Worm (Caenorhabditis elegans) whole organism, late embryonic: Measurements from ENCODE around the gene ccd-5.

ENCODE experiments used
- C08G9.2 ChIP-seq: sonication (generic microtip); optimal IDR thresholded peaks from 2 replicates; lab custom pipeline; 2016; ENCODE audit warnings: mild to moderate bottlenecking, missing genetic modification characterization, moderate library complexity, missing compliant biosample characterization
- F13H6.1 ChIP-seq: sonication (generic microtip); optimal IDR thresholded peaks from 2 replicates; lab custom pipeline; 2016; ENCODE audit warnings: missing genetic modification characterization, missing compliant biosample characterization
- K02D7.2 ChIP-seq: sonication (generic microtip); optimal IDR thresholded peaks from 2 replicates; lab custom pipeline; 2017; ENCODE audit warnings: mild to moderate bottlenecking, missing genetic modification characterization, missing compliant biosample characterization
- K09A11.1 ChIP-seq: sonication (generic microtip); optimal IDR thresholded peaks from 2 replicates; lab custom pipeline; 2017; ENCODE audit warnings: antibody characterized with exemption, mild to moderate bottlenecking, missing genetic modification characterization, missing compliant biosample characterization; ENCODE audit not compliant: insufficient read depth
- ceh-14 ChIP-seq: sonication (generic microtip); optimal IDR thresholded peaks from 2 replicates; lab custom pipeline; 2016; ENCODE audit warnings: missing genotype, missing genetic modification characterization, missing compliant biosample characterization
- ceh-18 ChIP-seq: sonication (generic microtip); optimal IDR thresholded peaks from 2 replicates; lab custom pipeline; 2016; ENCODE audit warnings: missing genetic modification characterization, missing compliant biosample characterization
- ceh-19 ChIP-seq: fragments of 200-800 bp; sonication (Bioruptor generic); optimal IDR thresholded peaks from 2 replicates; lab custom pipeline; 2018; ENCODE audit warnings: mild to moderate bottlenecking, missing genetic modification characterization, missing compliant biosample characterization
- ceh-2 ChIP-seq: sonication (generic microtip); optimal IDR thresholded peaks from 2 replicates; lab custom pipeline; 2016; ENCODE audit warnings: missing genotype, missing genetic modification characterization, missing compliant biosample characterization
- ceh-22 ChIP-seq: sonication (generic microtip); optimal IDR thresholded peaks from 2 replicates; lab custom pipeline; 2017; ENCODE audit warnings: missing biosample characterization, missing genetic modification characterization
- ceh-24 ChIP-seq: sonication (generic microtip); optimal IDR thresholded peaks from 2 replicates; lab custom pipeline; 2016; ENCODE audit warnings: mild to moderate bottlenecking, missing genetic modification characterization, missing compliant biosample characterization
- ceh-30 ChIP-seq: fragments of 150-350 bp; optimal IDR thresholded peaks from 2 replicates; lab custom pipeline; 2014; ENCODE audit warnings: missing biosample characterization, missing genetic modification characterization
- ceh-31 ChIP-seq: sonication (generic microtip); optimal IDR thresholded peaks from 2 replicates; lab custom pipeline; 2016; ENCODE audit warnings: missing genetic modification characterization, missing compliant biosample characterization
- ceh-45 ChIP-seq: fragments of 200-800 bp; sonication (Bioruptor generic); IDR thresholded peaks from 2 replicates; pipeline ENCODE4 v1.3.6; 2022; ENCODE audit warnings: missing genetic modification reagents, missing genetic modification characterization, missing compliant biosample characterization
- ceh-48 ChIP-seq: sonication (generic microtip); optimal IDR thresholded peaks from 2 replicates; lab custom pipeline; 2016; ENCODE audit warnings: missing genetic modification characterization, inconsistent platforms, missing compliant biosample characterization
- ceh-6 ChIP-seq: fragments of 200-800 bp; sonication (Bioruptor generic); optimal IDR thresholded peaks from 2 replicates; lab custom pipeline; 2018; ENCODE audit warnings: mild to moderate bottlenecking, missing genetic modification characterization, missing compliant biosample characterization
- elt-2 ChIP-seq: sonication (generic microtip); optimal IDR thresholded peaks from 2 replicates; lab custom pipeline; 2016; ENCODE audit warnings: missing genetic modification reagents, missing genetic modification characterization, missing compliant biosample characterization
- elt-4 ChIP-seq: sonication (generic microtip); optimal IDR thresholded peaks from 2 replicates; lab custom pipeline; 2016; ENCODE audit warnings: missing genetic modification characterization, missing compliant biosample characterization
- ets-4 ChIP-seq: sonication (generic microtip); optimal IDR thresholded peaks from 2 replicates; lab custom pipeline; 2016; ENCODE audit warnings: missing genetic modification characterization, missing compliant biosample characterization
- gmeb-2 ChIP-seq: sonication (generic microtip); optimal IDR thresholded peaks from 2 replicates; lab custom pipeline; 2016; ENCODE audit warnings: missing genetic modification characterization, inconsistent platforms, missing compliant biosample characterization
- hlh-13 ChIP-seq: fragments of 200-800 bp; sonication (Bioruptor generic); optimal IDR thresholded peaks from 2 replicates; lab custom pipeline; 2018; ENCODE audit warnings: mild to moderate bottlenecking, missing genetic modification characterization, missing compliant biosample characterization
- hlh-30 ChIP-seq: sonication (generic microtip); optimal IDR thresholded peaks from 2 replicates; lab custom pipeline; 2017; ENCODE audit warnings: antibody characterized with exemption, missing genetic modification characterization, missing compliant biosample characterization; ENCODE audit not compliant: insufficient read depth
- lim-6 ChIP-seq: sonication (generic microtip); optimal IDR thresholded peaks from 2 replicates; lab custom pipeline; 2016; ENCODE audit warnings: missing genetic modification characterization, missing compliant biosample characterization
- lin-11 ChIP-seq: fragments of 200-800 bp; sonication (Bioruptor generic); optimal IDR thresholded peaks from 2 replicates; lab custom pipeline; 2018; ENCODE audit warnings: mild to moderate bottlenecking, missing genetic modification characterization, missing compliant biosample characterization
- mec-3 ChIP-seq: sonication (generic microtip); optimal IDR thresholded peaks from 2 replicates; lab custom pipeline; 2016; ENCODE audit warnings: borderline replicate concordance, missing genetic modification characterization, missing compliant biosample characterization
- nfya-1 ChIP-seq: sonication (generic microtip); optimal IDR thresholded peaks from 2 replicates; lab custom pipeline; 2017; ENCODE audit warnings: missing genetic modification characterization, mild to moderate bottlenecking, missing compliant biosample characterization, antibody characterized with exemption, moderate library complexity
- nhr-11 ChIP-seq: fragments of 150-350 bp; optimal IDR thresholded peaks from 2 replicates; lab custom pipeline; 2014; ENCODE audit warnings: missing biosample characterization, missing genetic modification characterization
- nhr-232 ChIP-seq: sonication (generic microtip); optimal IDR thresholded peaks from 2 replicates; lab custom pipeline; 2016; ENCODE audit warnings: missing genetic modification characterization, missing compliant biosample characterization
- odd-2 ChIP-seq: sonication (generic microtip); optimal IDR thresholded peaks from 2 replicates; lab custom pipeline; 2017; ENCODE audit warnings: antibody characterized with exemption, mild to moderate bottlenecking, missing genetic modification characterization, missing compliant biosample characterization
- pag-3 ChIP-seq: sonication (generic microtip); optimal IDR thresholded peaks from 2 replicates; lab custom pipeline; 2016; ENCODE audit warnings: missing compliant biosample characterization, missing genetic modification characterization, borderline replicate concordance
- pqm-1 ChIP-seq: sonication (generic microtip); optimal IDR thresholded peaks from 2 replicates; lab custom pipeline; 2016; ENCODE audit warnings: missing genetic modification characterization, missing compliant biosample characterization
- pros-1 ChIP-seq: fragments of 150-350 bp; optimal IDR thresholded peaks from 2 replicates; lab custom pipeline; 2014; ENCODE audit warnings: missing biosample characterization, missing genetic modification reagents, missing genetic modification characterization
- ref-2 ChIP-seq: sonication (generic microtip); optimal IDR thresholded peaks from 2 replicates; lab custom pipeline; 2016; ENCODE audit warnings: missing genetic modification characterization, missing compliant biosample characterization
- rnt-1 ChIP-seq: sonication (generic microtip); optimal IDR thresholded peaks from 2 replicates; lab custom pipeline; 2016; ENCODE audit warnings: missing genetic modification characterization, missing compliant biosample characterization
- sdc-2 ChIP-seq: sonication (generic microtip); optimal IDR thresholded peaks from 2 replicates; lab custom pipeline; 2016; ENCODE audit warnings: missing genotype, missing genetic modification characterization, missing compliant biosample characterization
- sox-4 ChIP-seq: sonication (generic microtip); optimal IDR thresholded peaks from 2 replicates; lab custom pipeline; 2017; ENCODE audit warnings: mild to moderate bottlenecking, missing genetic modification characterization, inconsistent platforms, missing compliant biosample characterization
- tbx-2 ChIP-seq: sonication (generic microtip); optimal IDR thresholded peaks from 2 replicates; lab custom pipeline; 2016; ENCODE audit warnings: missing genetic modification characterization, missing compliant biosample characterization
- unc-42 ChIP-seq: sonication (generic microtip); optimal IDR thresholded peaks from 2 replicates; lab custom pipeline; 2016; ENCODE audit warnings: missing genotype, missing genetic modification characterization, missing compliant biosample characterization
- ztf-16 ChIP-seq: sonication (generic microtip); optimal IDR thresholded peaks from 2 replicates; lab custom pipeline; 2017; ENCODE audit warnings: missing genetic modification characterization, missing compliant biosample characterization

Gene ccd-5

DNA sequence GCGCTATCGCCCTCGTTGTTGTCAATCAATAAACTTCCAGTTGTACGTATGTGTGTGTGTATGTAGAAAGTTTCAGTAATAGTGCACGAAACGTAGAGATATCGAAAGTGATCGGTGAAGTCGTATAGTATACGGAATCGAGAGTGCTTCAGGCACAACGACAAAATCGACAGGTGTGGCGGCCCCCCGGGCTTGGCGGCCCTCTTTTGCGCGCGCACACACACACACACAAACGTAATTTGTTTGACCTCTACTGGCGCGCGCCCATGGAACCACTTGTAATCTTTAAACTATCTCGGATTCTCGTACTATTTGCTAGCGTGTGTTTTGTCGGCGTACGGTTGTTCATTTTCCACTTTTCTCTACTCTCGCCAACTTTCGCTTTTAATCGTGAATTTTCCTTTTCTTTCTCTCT is 19.1 kb upstream of the ccd-5 start:
- TF ChIP-seq hlh-13 (GFP tag; lab: Kevin White, UChicago), result no peak
- peak; percentile 58 for TF ChIP-seq ceh-31 (tag; lab: Kevin White, UChicago)
- no peak for TF ChIP-seq elt-4 (tag; lab: Kevin White, UChicago)
- TF ChIP-seq ceh-18 (tag; lab: Kevin White, UChicago), result peak; percentile 74
- TF ChIP-seq nfya-1 (tag; lab: Kevin White, UChicago), result peak; percentile 8
- TF ChIP-seq lim-6 (tag; lab: Kevin White, UChicago), result no peak
- no peak for TF ChIP-seq ztf-16 (tag; lab: Kevin White, UChicago)
- peak; percentile 11 for TF ChIP-seq ets-4 (tag; lab: Kevin White, UChicago)
- TF ChIP-seq rnt-1 (tag; lab: Kevin White, UChicago), result no peak
- no peak for TF ChIP-seq K09A11.1 (tag; lab: Kevin White, UChicago)
- TF ChIP-seq ref-2 (tag; lab: Kevin White, UChicago), result peak; percentile 54
- peak; percentile 58 for TF ChIP-seq tbx-2 (tag; lab: Kevin White, UChicago)
- no peak for TF ChIP-seq ceh-24 (tag; lab: Kevin White, UChicago)
- TF ChIP-seq ceh-2, result peak; percentile 10
- no peak for TF ChIP-seq C08G9.2 (tag; lab: Kevin White, UChicago)
- no peak for TF ChIP-seq elt-2 (tag; lab: Kevin White, UChicago)
- TF ChIP-seq F13H6.1 (tag; lab: Kevin White, UChicago), result peak; percentile 13
- no peak for TF ChIP-seq gmeb-2 (tag; lab: Kevin White, UChicago)
- TF ChIP-seq, all 69 proteins: peak for 8

- TF ChIP-seq sox-4, result no peak
- TF ChIP-seq elt-4 (tag; lab: Kevin White, UChicago), result no peak
- no peak for TF ChIP-seq K02D7.2 (tag; lab: Kevin White, UChicago)
- no peak for TF ChIP-seq lin-11 (tag; lab: Kevin White, UChicago)
- TF ChIP-seq ceh-24 (tag; lab: Kevin White, UChicago), result no peak
- no peak for TF ChIP-seq ceh-6 (GFP tag; lab: Kevin White, UChicago)
- TF ChIP-seq nhr-11 (tag; lab: Kevin White, UChicago), result no peak
- no peak for TF ChIP-seq elt-2 (tag; lab: Kevin White, UChicago)
- TF ChIP-seq ceh-22 (tag; lab: Kevin White, UChicago), result no peak
- TF ChIP-seq odd-2 (tag; lab: Kevin White, UChicago), result no peak
- TF ChIP-seq nhr-232, result no peak
- TF ChIP-seq ets-4 (tag; lab: Kevin White, UChicago), result no peak
- TF ChIP-seq hlh-13 (GFP tag; lab: Kevin White, UChicago), result no peak
- no peak for TF ChIP-seq gmeb-2 (tag; lab: Kevin White, UChicago)
- TF ChIP-seq ceh-45 (GFP tag; lab: Robert Waterston, UW), result no peak
Measured at ce11 chrX:2590777-2591176, 18.3 kb upstream of the ccd-5 start.

DNA sequence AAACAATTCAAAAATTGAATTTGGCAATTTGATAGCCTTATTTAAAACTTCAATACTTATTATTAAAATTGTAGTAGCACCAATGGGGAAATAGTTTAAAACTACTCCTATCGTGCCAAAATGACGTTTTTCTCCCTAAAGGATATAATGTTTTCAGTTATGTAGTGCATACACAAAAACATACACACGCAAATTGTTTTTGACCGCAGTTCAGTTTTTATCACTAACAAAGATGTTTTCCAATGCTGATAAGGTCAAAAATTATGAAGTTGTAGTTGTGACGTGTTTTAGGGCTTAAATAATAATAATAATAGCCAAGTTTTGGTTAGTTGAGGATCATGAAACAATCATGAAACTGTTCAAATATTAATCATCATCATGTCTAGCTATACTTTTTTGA is 17.6 kb upstream of the ccd-5 start:
- TF ChIP-seq F13H6.1 (tag; lab: Kevin White, UChicago) (no peak), nhr-232 (no peak), pros-1 (no peak), ceh-14 (tag; lab: Kevin White, UChicago) (no peak), nhr-11 (tag; lab: Kevin White, UChicago) (no peak), rnt-1 (tag; lab: Kevin White, UChicago) (no peak), ceh-19 (GFP tag; lab: Kevin White, UChicago) (no peak), ceh-30 (tag; lab: Kevin White, UChicago) (no peak), hlh-13 (GFP tag; lab: Kevin White, UChicago) (no peak), pag-3 (tag; lab: Kevin White, UChicago) (no peak), hlh-30 (tag; lab: Kevin White, UChicago) (no peak), sdc-2 (tag; lab: Kevin White, UChicago) (no peak), ceh-48 (tag; lab: Kevin White, UChicago) (no peak), unc-42 (no peak), K09A11.1 (tag; lab: Kevin White, UChicago) (no peak), mec-3 (tag; lab: Kevin White, UChicago) (no peak), pqm-1 (tag; lab: Kevin White, UChicago) (no peak), ceh-45 (GFP tag; lab: Robert Waterston, UW) (no peak)
